Fruit fly (Drosophila melanogaster) whole organism, embryonic: Measurements from ENCODE around the gene sni.

Experiments
- Awh ChIP-seq: fragments of 200-800 bp; sonication (Bioruptor generic); IDR thresholded peaks from 2 replicates; pipeline ENCODE4, ENCODE4 v1.3.6; 2022; ENCODE audit warnings: missing biosample characterization, missing genetic modification characterization
- CG10366 ChIP-seq: fragments of 200-800 bp; sonication (Bioruptor generic); IDR thresholded peaks from 2 replicates; pipeline ENCODE4 v1.3.6; 2022; ENCODE audit warnings: missing biosample characterization, missing genetic modification characterization
- CG10979 ChIP-seq: fragments of 200-800 bp; sonication (Bioruptor generic); optimal IDR thresholded peaks from 2 replicates; lab custom pipeline; 2018; ENCODE audit warnings: missing biosample characterization, mild to moderate bottlenecking, missing genetic modification characterization, moderate library complexity
- CG11504 ChIP-seq: fragments of 200-800 bp; sonication (Bioruptor generic); optimal IDR thresholded peaks from 3 replicates; lab custom pipeline; 2019; ENCODE audit warnings: missing biosample characterization, mild to moderate bottlenecking, missing genetic modification characterization, moderate library complexity
- CG13296 ChIP-seq: fragments of 200-800 bp; sonication (Bioruptor generic); optimal IDR thresholded peaks from 3 replicates; lab custom pipeline; 2018; ENCODE audit warnings: missing biosample characterization, mild to moderate bottlenecking, missing genetic modification characterization
- CG14441 ChIP-seq: fragments of 200-800 bp; sonication (Bioruptor generic); IDR thresholded peaks from 2 replicates; pipeline ENCODE4 v1.3.6; 2022; ENCODE audit warnings: missing biosample characterization, missing genetic modification characterization
- CG17361 ChIP-seq: fragments of 200-800 bp; sonication (Bioruptor generic); IDR thresholded peaks from 3 replicates; pipeline ENCODE4 v1.3.6; 2022; ENCODE audit warnings: missing biosample characterization, missing genetic modification characterization
- CG17829 ChIP-seq: fragments of 200-800 bp; optimal IDR thresholded peaks from 2 replicates; lab custom pipeline; 2019; ENCODE audit warnings: missing biosample characterization, mild to moderate bottlenecking, missing genetic modification characterization, moderate library complexity
- CG18262 ChIP-seq: fragments of 200-800 bp; optimal IDR thresholded peaks from 3 replicates; lab custom pipeline; 2019; ENCODE audit warnings: missing biosample characterization, mild to moderate bottlenecking, missing genetic modification characterization, moderate library complexity
- CG18599 ChIP-seq: fragments of 200-800 bp; sonication (Bioruptor generic); optimal IDR thresholded peaks from 3 replicates; lab custom pipeline; 2017; ENCODE audit warnings: missing biosample characterization, missing genetic modification characterization, mild to moderate bottlenecking, moderate library complexity, missing genetic modification reagents
- CG2678 ChIP-seq: fragments of 200-800 bp; sonication (Bioruptor generic); optimal IDR thresholded peaks from 3 replicates; lab custom pipeline; 2019; ENCODE audit warnings: missing biosample characterization, mild to moderate bottlenecking, missing genetic modification characterization, moderate library complexity
- CG2712 ChIP-seq: fragments of 200-800 bp; optimal IDR thresholded peaks from 3 replicates; lab custom pipeline; 2019; ENCODE audit warnings: missing biosample characterization, mild to moderate bottlenecking, missing genetic modification characterization, moderate library complexity
- CG30403 ChIP-seq: fragments of 200-800 bp; sonication (Bioruptor generic); optimal IDR thresholded peaks from 3 replicates; lab custom pipeline; 2016; ENCODE audit warnings: missing biosample characterization, missing genetic modification characterization
- CG31441 ChIP-seq: fragments of 200-800 bp; sonication (Bioruptor generic); IDR thresholded peaks from 2 replicates; pipeline ENCODE4 v1.3.6; 2022; ENCODE audit warnings: missing biosample characterization, missing genetic modification characterization
- CG32767 ChIP-seq: fragments of 200-800 bp; sonication (Bioruptor generic); IDR thresholded peaks from 2 replicates; pipeline ENCODE4 v1.3.6; 2022; ENCODE audit warnings: missing biosample characterization, missing genetic modification characterization
- CG34224 ChIP-seq: fragments of 200-800 bp; sonication (Bioruptor generic); IDR thresholded peaks from 3 replicates; pipeline ENCODE4 v1.3.6; 2022; ENCODE audit warnings: missing biosample characterization, missing genetic modification characterization; ENCODE audit not compliant: partially characterized antibody
- CG8924 ChIP-seq: fragments of 200-800 bp; optimal IDR thresholded peaks from 3 replicates; lab custom pipeline; 2019; ENCODE audit warnings: missing biosample characterization, mild to moderate bottlenecking, missing genetic modification characterization, moderate library complexity
- CG9437 ChIP-seq: fragments of 200-800 bp; sonication (Bioruptor generic); optimal IDR thresholded peaks from 2 replicates; lab custom pipeline; 2018; ENCODE audit warnings: missing biosample characterization, mild to moderate bottlenecking, missing genetic modification characterization
- CHES-1-like ChIP-seq: fragments of 200-800 bp; sonication (Bioruptor generic); optimal IDR thresholded peaks from 2 replicates; lab custom pipeline; 2016; ENCODE audit warnings: missing biosample characterization, missing genetic modification characterization
- CkIIα-i1 ChIP-seq: fragments of 200-800 bp; sonication (Bioruptor generic); IDR thresholded peaks from 2 replicates; pipeline ENCODE4 v1.3.6; 2022; ENCODE audit warnings: missing biosample characterization, missing genetic modification characterization
- CoRest ChIP-seq: fragments of 200-800 bp; sonication (Bioruptor generic); optimal IDR thresholded peaks from 3 replicates; lab custom pipeline; 2018; ENCODE audit warnings: missing biosample characterization, mild to moderate bottlenecking, missing genetic modification characterization, moderate library complexity
- D19A ChIP-seq: fragments of 200-800 bp; optimal IDR thresholded peaks from 3 replicates; lab custom pipeline; 2019; ENCODE audit warnings: missing biosample characterization, mild to moderate bottlenecking, missing genetic modification characterization, moderate library complexity
- Deaf1 ChIP-seq: fragments of 200-800 bp; optimal IDR thresholded peaks from 3 replicates; lab custom pipeline; 2019; ENCODE audit warnings: missing biosample characterization, mild to moderate bottlenecking, missing genetic modification characterization, moderate library complexity
- E2f2 ChIP-seq: fragments of 200-800 bp; sonication (Bioruptor generic); IDR thresholded peaks from 2 replicates; pipeline ENCODE4 v1.3.6; 2022; ENCODE audit warnings: missing biosample characterization, missing genetic modification characterization
- HLHmδ ChIP-seq: fragments of 200-800 bp; sonication (Bioruptor generic); optimal IDR thresholded peaks from 2 replicates; lab custom pipeline; 2018; ENCODE audit warnings: missing biosample characterization, mild to moderate bottlenecking, missing genetic modification characterization, moderate library complexity
- Jarid2 ChIP-seq: fragments of 200-800 bp; sonication (Bioruptor generic); optimal IDR thresholded peaks from 3 replicates; lab custom pipeline; 2017; ENCODE audit warnings: mild to moderate bottlenecking, missing biosample characterization, missing genetic modification reagents, missing genetic modification characterization
- Lim3 ChIP-seq: fragments of 200-800 bp; sonication (Bioruptor generic); IDR thresholded peaks from 2 replicates; pipeline ENCODE4 v1.3.6; 2022; ENCODE audit warnings: missing biosample characterization, missing genetic modification characterization
- Meics ChIP-seq: fragments of 200-800 bp; sonication (Bioruptor generic); optimal IDR thresholded peaks from 2 replicates; lab custom pipeline; 2017; ENCODE audit warnings: missing biosample characterization, mild to moderate bottlenecking, missing genetic modification characterization
- NC2α ChIP-seq: fragments of 200-800 bp; sonication (Bioruptor generic); optimal IDR thresholded peaks from 2 replicates; lab custom pipeline; 2016; ENCODE audit warnings: missing biosample characterization, missing genetic modification characterization
- Tbp ChIP-seq: fragments of >200 bp; optimal IDR thresholded peaks from 2 replicates; lab custom pipeline; 2018; ENCODE audit warnings: missing biosample characterization, missing genetic modification characterization
- Trl ChIP-seq, 3 experiments: fragments of >200 bp in 2 of 3; fragments of 200-800 bp in 1 of 3; sonication (Bioruptor generic) in 1 of 3; optimal IDR thresholded peaks; 2 replicates in 1 of 3; 3 replicates in 2 of 3; lab custom pipeline; 2016 to 2017; ENCODE audit warnings: missing biosample characterization in 1 of 3, missing genetic modification characterization in 1 of 3
- ac ChIP-seq: fragments of 200-800 bp; sonication (Bioruptor generic); optimal IDR thresholded peaks from 3 replicates; lab custom pipeline; 2017; ENCODE audit warnings: missing biosample characterization, mild to moderate bottlenecking, missing genetic modification characterization
- bsh ChIP-seq, 2 experiments: fragments of 200-800 bp; sonication (Bioruptor generic); optimal IDR thresholded peaks; 2 replicates each; lab custom pipeline; 2017 to 2018; ENCODE audit warnings: mild to moderate bottlenecking in 2 of 2, missing biosample characterization in 2 of 2, missing genetic modification characterization in 2 of 2, moderate library complexity in 1 of 2
- ci ChIP-seq: fragments of 200-800 bp; sonication (Bioruptor generic); IDR thresholded peaks from 3 replicates; pipeline ENCODE4 v1.3.6; 2022; ENCODE audit warnings: missing biosample characterization, missing genetic modification characterization
- fd3F ChIP-seq: fragments of 200-800 bp; sonication (Bioruptor generic); optimal IDR thresholded peaks from 2 replicates; lab custom pipeline; 2018; ENCODE audit warnings: missing biosample characterization, mild to moderate bottlenecking, missing genetic modification characterization, moderate library complexity
- jumu ChIP-seq: fragments of 200-800 bp; sonication (Bioruptor generic); optimal IDR thresholded peaks from 3 replicates; lab custom pipeline; 2016; ENCODE audit warnings: missing biosample characterization, missing genetic modification characterization
- lab ChIP-seq: fragments of 200-800 bp; sonication (Bioruptor generic); optimal IDR thresholded peaks from 3 replicates; lab custom pipeline; 2017; ENCODE audit warnings: missing biosample characterization, missing genetic modification characterization, mild to moderate bottlenecking, moderate library complexity, missing genetic modification reagents
- lmd ChIP-seq: fragments of 200-800 bp; sonication (Bioruptor generic); IDR thresholded peaks from 2 replicates; pipeline ENCODE4 v1.3.6; 2022; ENCODE audit warnings: missing biosample characterization, missing genetic modification characterization
- nom ChIP-seq: fragments of 200-800 bp; sonication (Bioruptor generic); optimal IDR thresholded peaks from 2 replicates; lab custom pipeline; 2017; ENCODE audit warnings: missing biosample characterization, missing genetic modification characterization, mild to moderate bottlenecking, moderate library complexity, missing genetic modification reagents
- odd ChIP-seq: fragments of 200-800 bp; sonication (Bioruptor generic); optimal IDR thresholded peaks from 2 replicates; lab custom pipeline; 2017; ENCODE audit warnings: missing biosample characterization, mild to moderate bottlenecking, missing genetic modification characterization
- p53 ChIP-seq: fragments of 200-800 bp; sonication (Bioruptor generic); optimal IDR thresholded peaks from 2 replicates; lab custom pipeline; 2016; ENCODE audit warnings: missing biosample characterization, missing genetic modification characterization
- prd ChIP-seq, 3 experiments: fragments of >200 bp in 2 of 3; fragments of 200-800 bp in 1 of 3; sonication (Bioruptor generic) in 1 of 3; optimal IDR thresholded peaks in 2 of 3; IDR thresholded peaks in 1 of 3; 2 replicates in 2 of 3; 3 replicates in 1 of 3; pipeline versions ENCODE4 v1.3.6 to Lab custom; 2017 to 2022; ENCODE audit warnings: missing biosample characterization in 1 of 3, missing genetic modification characterization in 1 of 3
- pzg ChIP-seq: fragments of 200-800 bp; sonication (Bioruptor generic); optimal IDR thresholded peaks from 3 replicates; lab custom pipeline; 2018; ENCODE audit warnings: missing biosample characterization, mild to moderate bottlenecking, missing genetic modification characterization, moderate library complexity
- salm ChIP-seq: fragments of 200-800 bp; sonication (Bioruptor generic); optimal IDR thresholded peaks from 2 replicates; lab custom pipeline; 2018; ENCODE audit warnings: missing biosample characterization, mild to moderate bottlenecking, missing genetic modification characterization
- sr ChIP-seq: fragments of 200-800 bp; sonication (Bioruptor generic); IDR thresholded peaks from 3 replicates; pipeline ENCODE4 v1.3.6; 2022; ENCODE audit warnings: missing biosample characterization, missing genetic modification characterization
- stc ChIP-seq: fragments of 200-800 bp; sonication (Bioruptor generic); IDR thresholded peaks from 2 replicates; pipeline ENCODE4 v1.3.6; 2022; ENCODE audit warnings: missing biosample characterization, missing genetic modification characterization
- tgo ChIP-seq: fragments of 200-800 bp; sonication (Bioruptor generic); IDR thresholded peaks from 3 replicates; pipeline ENCODE4 v1.3.6; 2022; ENCODE audit warnings: missing biosample characterization, missing genetic modification characterization
- ttk ChIP-seq: fragments of 200-800 bp; sonication (Bioruptor generic); IDR thresholded peaks from 2 replicates; pipeline ENCODE4 v2.1.2; 2022; ENCODE audit warnings: missing biosample characterization, missing genetic modification characterization

Gene sni

dm6 chrX:8271363-8272061 lies 27.7 kb upstream of the sni start, which contains the start of gene Corp (continued):
- TF ChIP-seq prd (optimal IDR thresholded peaks at IDR 0.05; lab: Kevin White, UChicago) (no peak), prd (GFP tag; IDR thresholded peaks at IDR 0.05; lab: Robert Waterston, UW) (peak; percentile 27; the same call in 1 of the 3 replicates), salm (tag; lab: Kevin White, UChicago) (peak; percentile 22), sr (GFP tag; lab: Robert Waterston, UW) (no peak), CG14441 (0 out of 2 replicates have a peak, but pooled peaks have one; percentile 21), D19A (peak; percentile 52), ac (GFP tag; lab: Kevin White, UChicago) (peak; percentile 42), NC2α (peak; percentile 52), CG2712 (tag; lab: Kevin White, UChicago) (peak; percentile 67), CG34224 (GFP tag; lab: Robert Waterston, UW) (no peak), tgo (GFP tag; lab: Robert Waterston, UW) (peak; percentile 56; the same call in 2 of the 3 replicates), ttk (GFP tag; lab: Robert Waterston, UW) (peak; percentile 34; the same call in 1 of the 2 replicates), ci (peak; percentile 64; the same call in 1 of the 3 replicates), Deaf1 (tag; lab: Kevin White, UChicago) (peak; percentile 16), Jarid2 (no peak), CG17361 (GFP tag; lab: Robert Waterston, UW) (peak; percentile 63; the same call in 2 of the 3 replicates), CG18599 (peak; percentile 18), CHES-1-like (GFP tag; lab: Kevin White, UChicago) (no peak), odd (peak; percentile 40), Lim3 (no peak), nom (GFP tag; lab: Kevin White, UChicago) (peak; percentile 67), Awh (GFP tag; lab: Robert Waterston, UW) (0 out of 2 replicates have a peak, but pooled peaks have one; percentile 11), pzg (no peak), jumu (no peak), CG11504 (peak; percentile 28), CG9437 (GFP tag; lab: Kevin White, UChicago) (peak; percentile 33), CG2678 (tag; lab: Kevin White, UChicago) (peak; percentile 42), CG31441 (peak; percentile 62), Tbp (GFP tag; lab: Kevin White, UChicago) (no peak), stc (GFP tag; lab: Robert Waterston, UW) (peak; percentile 54), Trl (optimal IDR thresholded peaks at IDR 0.05; lab: Kevin White, UChicago) (peak; percentile 10 to 46), Trl (GFP tag; optimal IDR thresholded peaks at IDR 0.05; lab: Kevin White, UChicago) (no peak), CG30403 (peak; percentile 14), CG13296 (peak; percentile 29), Meics (GFP tag; lab: Kevin White, UChicago) (peak; percentile 26), CG8924 (tag; lab: Kevin White, UChicago) (peak; percentile 55), HLHmδ (GFP tag; lab: Kevin White, UChicago) (peak; percentile 22), CG10979 (tag; lab: Kevin White, UChicago) (peak; percentile 32), bsh (GFP tag; optimal IDR thresholded peaks at IDR 0.05; lab: Kevin White, UChicago) (peak; percentile 32 to 33), CG17829 (tag; lab: Kevin White, UChicago) (peak; percentile 53), CG10366 (GFP tag; lab: Robert Waterston, UW) (peak; percentile 38), CG32767 (no peak), CoRest (tag; lab: Kevin White, UChicago) (peak; percentile 5), lab (peak; percentile 48), CG18262 (tag; lab: Kevin White, UChicago) (peak; percentile 64), p53 (peak; percentile 95), fd3F (peak; percentile 7), lmd (GFP tag; lab: Robert Waterston, UW) (peak; percentile 43), CkIIα-i1 (GFP tag; lab: Robert Waterston, UW) (no peak), E2f2 (GFP tag; lab: Robert Waterston, UW) (peak; percentile 33; the same call in 1 of the 2 replicates)
